Worm (Caenorhabditis elegans): ENCODE results near the gene aqp-2.

Gene aqp-2

ce11 chrII:9283668-9284357 lies 22.0 kb upstream of the aqp-2 start:
- no peak for TF ChIP-seq unc-62 (GFP tag; optimal IDR thresholded peaks at IDR 0.05)

DNA sequence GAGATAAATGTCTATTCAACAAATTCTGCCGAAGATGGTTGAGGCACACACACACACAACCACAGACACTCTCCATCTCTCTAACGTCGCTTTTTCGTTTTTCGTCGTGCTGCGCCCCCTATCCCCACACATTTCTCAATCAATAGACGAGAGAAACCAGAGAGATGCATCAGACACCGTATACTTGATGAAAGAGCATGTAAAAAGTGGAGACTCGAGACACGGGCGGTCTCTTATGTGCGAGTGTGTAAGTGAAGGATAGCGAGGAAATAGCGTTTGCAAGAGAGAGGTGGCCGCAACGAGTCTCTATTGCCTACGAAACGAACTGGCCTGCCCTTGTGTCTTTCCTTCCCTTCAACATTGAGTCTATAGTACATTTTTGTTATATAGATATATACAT lies 21.0 kb upstream of the aqp-2 start:
- no peak for TF ChIP-seq unc-62 (GFP tag; optimal IDR thresholded peaks at IDR 0.05)

DNA sequence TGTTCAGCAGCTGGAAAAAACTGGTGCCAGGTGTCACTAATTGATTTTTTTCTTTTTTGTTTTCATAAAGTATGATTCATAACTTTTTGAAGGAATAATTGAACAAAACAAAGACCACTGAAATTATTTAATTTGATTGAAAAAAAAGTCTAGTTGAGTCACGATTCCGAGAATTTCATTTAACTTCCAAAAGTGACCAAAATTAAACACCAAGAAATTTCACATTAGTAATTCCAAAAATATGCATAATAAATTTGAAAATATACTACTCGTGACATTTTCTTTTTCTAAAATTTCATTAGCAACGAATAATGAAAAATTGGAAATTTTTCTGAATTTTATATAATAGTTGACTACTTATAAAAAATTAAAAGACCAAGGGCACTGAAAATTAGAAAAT lies 20.3 kb upstream of the aqp-2 start:
- no peak for TF ChIP-seq unc-62 (GFP tag; optimal IDR thresholded peaks at IDR 0.05)

- no peak for TF ChIP-seq unc-62 (GFP tag; optimal IDR thresholded peaks at IDR 0.05)
Measured at ce11 chrII:9281595-9281994, 19.8 kb upstream of the aqp-2 start.

DNA sequence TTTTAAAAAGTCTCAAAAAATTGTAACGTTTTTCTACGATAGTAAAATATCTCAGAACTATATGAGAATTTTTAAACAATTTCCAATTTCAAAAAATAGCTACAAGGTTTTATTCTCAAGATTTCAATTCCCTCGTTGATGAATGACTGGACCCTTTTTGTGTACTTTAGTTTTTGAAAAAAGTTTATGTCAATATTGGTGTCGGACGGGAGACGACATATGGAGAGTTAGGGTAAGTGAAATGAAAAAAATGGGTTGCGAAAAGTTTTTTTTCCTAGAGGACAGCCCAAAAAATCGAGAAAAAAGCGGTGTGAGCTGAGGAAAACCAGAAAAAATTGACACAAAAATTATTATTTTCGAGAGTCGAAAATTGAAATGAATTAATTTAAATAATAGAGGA lies 19.1 kb upstream of the aqp-2 start:
- TF ChIP-seq unc-62 (GFP tag; optimal IDR thresholded peaks at IDR 0.05) = no peak

- no peak for TF ChIP-seq unc-62 (GFP tag; optimal IDR thresholded peaks at IDR 0.05)
Measured at ce11 chrII:9280048-9280772, 18.4 kb upstream of the aqp-2 start, which contains the start of gene gldi-3. gldi-3 (minus strand) TSS chrII:9280098.

DNA sequence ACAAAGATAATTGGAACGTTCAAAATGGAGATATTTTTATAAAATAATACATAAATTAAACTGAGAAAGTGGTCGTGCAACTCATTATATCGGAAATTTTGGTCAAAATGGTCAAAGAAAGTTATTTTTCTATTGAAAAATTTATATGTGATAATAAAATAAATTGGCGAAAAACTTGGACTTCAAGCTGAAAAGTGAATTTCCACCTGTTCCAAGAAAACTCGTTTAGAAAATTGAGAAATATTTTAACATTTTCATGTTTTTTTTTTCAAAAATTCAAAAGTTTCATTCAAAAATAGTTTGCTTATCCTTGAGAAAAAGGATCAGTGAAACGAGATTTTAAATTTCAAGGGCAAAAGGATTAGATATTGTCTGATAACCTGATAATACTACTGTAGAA lies 17.2 kb upstream of the aqp-2 start:
- no peak for TF ChIP-seq unc-62 (GFP tag; optimal IDR thresholded peaks at IDR 0.05)

DNA sequence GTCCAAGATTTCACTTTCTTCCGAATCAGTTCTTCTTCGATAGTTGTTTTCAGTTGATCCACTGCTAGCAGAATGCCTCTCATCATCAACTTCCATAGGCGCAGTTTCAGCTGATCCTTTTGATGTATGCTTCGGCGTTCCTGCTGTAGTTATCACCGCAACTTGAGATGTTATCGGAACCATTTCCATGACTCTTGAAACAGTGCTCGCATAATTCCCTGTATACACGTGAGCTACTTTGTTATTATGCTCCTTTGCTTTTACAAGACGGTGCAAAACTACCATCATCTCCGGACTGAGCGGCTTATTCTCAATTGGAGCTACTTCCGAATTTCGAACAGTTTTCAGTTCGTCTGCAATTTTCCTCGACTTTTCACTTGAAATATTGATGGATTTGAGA lies 15.4 kb upstream of the aqp-2 start:
- no peak for TF ChIP-seq unc-62 (GFP tag; optimal IDR thresholded peaks at IDR 0.05)

DNA sequence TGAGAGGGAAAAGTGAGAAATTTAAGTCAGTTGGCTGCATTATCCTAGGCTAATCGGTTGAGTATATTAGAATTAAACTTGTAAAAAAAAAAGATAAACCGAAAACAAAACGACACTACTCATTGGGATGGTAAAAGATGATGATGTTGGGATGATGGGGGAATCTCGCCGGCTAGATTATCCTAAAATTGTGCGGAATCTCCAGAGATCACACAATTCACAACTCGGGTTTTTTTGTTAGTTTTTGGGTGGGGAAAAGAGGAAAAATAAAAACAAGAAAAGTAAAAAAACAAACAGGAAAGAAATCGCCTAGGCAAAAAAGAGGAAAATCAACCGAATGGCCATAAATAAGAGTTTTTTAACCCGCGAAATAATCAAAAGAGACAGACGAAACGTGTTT lies 13.4 kb upstream of the aqp-2 start:
- TF ChIP-seq unc-62 (GFP tag; optimal IDR thresholded peaks at IDR 0.05) = no peak

ce11 chrII:9274734-9275133 lies 13.0 kb upstream of the aqp-2 start:
- no peak for TF ChIP-seq unc-62 (GFP tag; optimal IDR thresholded peaks at IDR 0.05)

DNA sequence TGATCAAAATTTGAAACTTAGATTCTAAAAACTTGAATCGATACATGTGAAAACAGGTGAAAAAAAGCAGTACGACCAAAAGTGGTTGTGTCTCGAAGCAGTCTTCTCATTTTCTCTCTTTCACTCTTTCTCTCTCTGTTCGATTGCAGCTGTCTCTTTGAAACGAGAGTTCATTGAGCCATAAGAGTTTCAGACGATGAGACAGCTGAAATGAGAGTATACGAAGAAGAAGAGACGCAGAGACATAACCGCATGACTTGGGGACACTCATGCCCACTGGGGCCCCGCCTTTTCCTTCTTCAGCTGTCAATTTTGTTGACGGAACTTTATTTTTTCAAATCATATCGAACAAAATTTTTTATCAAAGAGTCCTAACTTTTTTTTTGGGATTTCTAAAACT lies 12.2 kb upstream of the aqp-2 start:
- no peak for TF ChIP-seq unc-62 (GFP tag; optimal IDR thresholded peaks at IDR 0.05)

DNA sequence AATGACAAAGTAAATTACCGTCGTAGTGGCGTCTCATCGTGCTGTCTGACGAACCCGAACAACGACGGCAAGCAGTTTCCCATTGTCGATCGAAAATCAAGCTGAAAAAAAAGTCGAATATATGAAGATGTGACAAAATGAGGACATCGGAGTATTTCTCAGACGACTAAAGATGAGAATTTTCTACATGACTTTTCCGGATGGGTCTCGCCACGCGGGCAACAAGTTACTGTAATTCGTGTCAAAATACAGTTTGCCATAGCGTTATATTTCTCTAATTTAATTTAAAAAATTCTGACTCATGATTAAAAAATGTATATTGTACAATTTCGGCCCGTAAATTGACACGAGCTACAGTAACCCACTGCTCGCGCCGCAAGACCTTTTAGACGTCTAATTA lies 11.2 kb upstream of the aqp-2 start, which contains the start of gene C01G6.4:
Gene C01G6.4 (minus strand): TSS at position 101 of the 400 bp plus-strand sequence.
- TF ChIP-seq unc-62 (GFP tag; optimal IDR thresholded peaks at IDR 0.05) = no peak

ce11 chrII:9271285-9271684 lies 9.5 kb upstream of the aqp-2 start:
- no peak for TF ChIP-seq unc-62 (GFP tag; optimal IDR thresholded peaks at IDR 0.05)

DNA sequence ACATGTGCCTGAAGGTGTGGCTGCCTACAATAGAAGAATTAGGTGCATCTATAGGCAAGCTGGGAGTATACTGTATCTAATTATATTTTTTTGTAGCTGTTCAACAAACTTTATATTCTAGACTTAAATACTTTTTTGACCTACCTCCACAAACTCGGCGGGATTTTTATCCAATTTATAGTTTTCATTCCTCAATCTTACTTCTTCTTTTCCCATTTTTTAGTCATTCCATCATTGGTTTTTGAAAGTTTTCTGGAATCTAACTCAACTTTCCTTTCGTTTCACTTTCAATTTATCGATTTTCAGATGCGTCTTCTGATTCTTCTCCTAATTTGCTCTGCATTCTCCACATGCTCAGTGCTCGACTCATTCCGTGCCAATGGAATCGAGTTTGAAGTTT lies 7.8 kb upstream of the aqp-2 start, which contains the start of gene C01G6.3:
Gene C01G6.3 (plus strand): TSS at position 301 of the 400 bp plus-strand sequence.
- no peak for TF ChIP-seq unc-62 (GFP tag; optimal IDR thresholded peaks at IDR 0.05)

- no peak for TF ChIP-seq unc-62 (GFP tag; optimal IDR thresholded peaks at IDR 0.05)
Measured at ce11 chrII:9268983-9269382, 7.2 kb upstream of the aqp-2 start.

DNA sequence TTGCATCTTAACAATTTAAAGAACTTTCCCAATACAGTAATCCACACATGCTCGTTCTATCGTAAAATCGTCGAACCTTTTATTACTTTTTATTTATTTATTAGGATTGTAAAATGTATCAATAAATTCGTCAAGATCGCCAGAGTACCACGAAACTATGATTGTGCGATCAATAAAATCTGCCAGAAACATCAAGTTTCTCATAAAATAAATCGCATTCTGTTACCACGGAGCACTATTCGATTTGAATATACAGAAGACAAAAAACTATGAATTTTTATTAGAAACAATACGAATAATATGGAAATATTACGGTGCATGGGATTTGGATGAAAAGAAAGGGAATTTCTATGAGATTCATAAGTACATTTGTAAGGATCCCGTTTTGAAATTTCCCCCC lies 5.0 kb upstream of the aqp-2 start, which contains the start of gene C01G6.2:
Gene C01G6.2 (plus strand): TSS at position 301 of the 400 bp plus-strand sequence.
- no peak for TF ChIP-seq unc-62 (GFP tag; optimal IDR thresholded peaks at IDR 0.05)

DNA sequence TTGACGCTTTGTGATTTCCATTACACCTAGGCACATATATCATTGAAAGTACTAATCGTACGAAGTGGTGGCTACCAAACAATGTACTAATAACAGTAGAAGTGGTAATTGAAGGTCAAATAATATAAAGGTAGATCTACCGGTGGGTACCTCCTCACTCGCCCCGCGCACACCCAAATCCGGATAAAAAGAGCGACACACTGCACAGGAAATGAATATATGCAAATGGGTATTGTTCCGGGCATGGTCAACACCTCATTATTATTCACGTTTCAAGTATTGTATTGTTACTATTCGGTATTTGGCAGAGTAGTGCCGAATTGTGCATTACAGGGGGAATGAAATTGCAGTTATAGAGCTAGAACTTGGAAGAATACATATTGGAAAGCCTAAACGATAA lies 4.5 kb upstream of the aqp-2 start:
- TF ChIP-seq unc-62 (GFP tag; optimal IDR thresholded peaks at IDR 0.05) = no peak
